Worm (Caenorhabditis elegans) whole organism, late embryonic: Measurements from ENCODE around the gene ZK697.8.

ENCODE experiments used
- ceh-14 ChIP-seq: sonication (generic microtip); optimal IDR thresholded peaks from 2 replicates; lab custom pipeline; 2016; ENCODE audit warnings: missing genotype, missing genetic modification characterization, missing compliant biosample characterization
- hlh-15 ChIP-seq: sonication (generic microtip); optimal IDR thresholded peaks from 2 replicates; lab custom pipeline; 2016; ENCODE audit warnings: missing genetic modification characterization, missing compliant biosample characterization
- lim-6 ChIP-seq: sonication (generic microtip); optimal IDR thresholded peaks from 2 replicates; lab custom pipeline; 2016; ENCODE audit warnings: missing genetic modification characterization, missing compliant biosample characterization
- pha-2 ChIP-seq: sonication (generic microtip); optimal IDR thresholded peaks from 2 replicates; lab custom pipeline; 2017; ENCODE audit warnings: mild to moderate bottlenecking, missing genetic modification characterization, missing compliant biosample characterization
- pha-4 ChIP-seq: fragments of 150-350 bp; optimal IDR thresholded peaks from 2 replicates; lab custom pipeline; 2018; ENCODE audit warnings: missing biosample characterization, missing genetic modification reagents, missing genetic modification characterization

ce11 chrV:1749053-1749452 lies at the start of gene ZK697.8:
- TF ChIP-seq ceh-14 (tag; lab: Kevin White, UChicago) (no peak), pha-2 (tag; lab: Kevin White, UChicago) (no peak), pha-4 (tag; lab: Kevin White, UChicago) (no peak), hlh-15 (no peak), lim-6 (no peak)
